Worm (Caenorhabditis elegans) whole organism, late embryonic: Measurements from ENCODE around the gene F37C12.21.

Experiments used
- C08G9.2 ChIP-seq: sonication (generic microtip); optimal IDR thresholded peaks from 2 replicates; lab custom pipeline; 2016; ENCODE audit warnings: mild to moderate bottlenecking, missing genetic modification characterization, moderate library complexity, missing compliant biosample characterization
- F13H6.1 ChIP-seq: sonication (generic microtip); optimal IDR thresholded peaks from 2 replicates; lab custom pipeline; 2016; ENCODE audit warnings: missing genetic modification characterization, missing compliant biosample characterization
- K02D7.2 ChIP-seq: sonication (generic microtip); optimal IDR thresholded peaks from 2 replicates; lab custom pipeline; 2017; ENCODE audit warnings: mild to moderate bottlenecking, missing genetic modification characterization, missing compliant biosample characterization
- K09A11.1 ChIP-seq: sonication (generic microtip); optimal IDR thresholded peaks from 2 replicates; lab custom pipeline; 2017; ENCODE audit warnings: antibody characterized with exemption, mild to moderate bottlenecking, missing genetic modification characterization, missing compliant biosample characterization; ENCODE audit not compliant: insufficient read depth
- T23F11.4 ChIP-seq: fragments of 200-800 bp; sonication (Bioruptor generic); optimal IDR thresholded peaks from 2 replicates; lab custom pipeline; 2018; ENCODE audit warnings: mild to moderate bottlenecking, missing genetic modification characterization, missing compliant biosample characterization
- ahr-1 ChIP-seq: sonication (generic microtip); optimal IDR thresholded peaks from 2 replicates; lab custom pipeline; 2016; ENCODE audit warnings: missing genetic modification characterization, missing compliant biosample characterization
- ama-1 ChIP-seq: fragments of 150-350 bp; optimal IDR thresholded peaks from 2 replicates; lab custom pipeline; 2014
- ceh-14 ChIP-seq: sonication (generic microtip); optimal IDR thresholded peaks from 2 replicates; lab custom pipeline; 2016; ENCODE audit warnings: missing genotype, missing genetic modification characterization, missing compliant biosample characterization
- ceh-22 ChIP-seq: sonication (generic microtip); optimal IDR thresholded peaks from 2 replicates; lab custom pipeline; 2017; ENCODE audit warnings: missing biosample characterization, missing genetic modification characterization
- ceh-24 ChIP-seq: sonication (generic microtip); optimal IDR thresholded peaks from 2 replicates; lab custom pipeline; 2016; ENCODE audit warnings: mild to moderate bottlenecking, missing genetic modification characterization, missing compliant biosample characterization
- ceh-31 ChIP-seq: sonication (generic microtip); optimal IDR thresholded peaks from 2 replicates; lab custom pipeline; 2016; ENCODE audit warnings: missing genetic modification characterization, missing compliant biosample characterization
- ceh-6 ChIP-seq: fragments of 200-800 bp; sonication (Bioruptor generic); optimal IDR thresholded peaks from 2 replicates; lab custom pipeline; 2018; ENCODE audit warnings: mild to moderate bottlenecking, missing genetic modification characterization, missing compliant biosample characterization
- ceh-9 ChIP-seq: sonication (generic microtip); optimal IDR thresholded peaks from 2 replicates; lab custom pipeline; 2016; ENCODE audit warnings: mild to moderate bottlenecking, missing genetic modification characterization, inconsistent platforms, missing compliant biosample characterization
- che-1 ChIP-seq: sonication (generic microtip); optimal IDR thresholded peaks from 2 replicates; lab custom pipeline; 2016; ENCODE audit warnings: mild to moderate bottlenecking, missing genetic modification characterization, missing compliant biosample characterization
- dmd-4 ChIP-seq: sonication (generic microtip); optimal IDR thresholded peaks from 2 replicates; lab custom pipeline; 2016; ENCODE audit warnings: borderline replicate concordance, missing genetic modification characterization, missing compliant biosample characterization
- dve-1 ChIP-seq: sonication (generic microtip); optimal IDR thresholded peaks from 2 replicates; lab custom pipeline; 2017; ENCODE audit warnings: antibody characterized with exemption, mild to moderate bottlenecking, missing genetic modification characterization, missing compliant biosample characterization
- elt-4 ChIP-seq: sonication (generic microtip); optimal IDR thresholded peaks from 2 replicates; lab custom pipeline; 2016; ENCODE audit warnings: missing genetic modification characterization, missing compliant biosample characterization
- eyg-1 ChIP-seq: sonication (generic microtip); optimal IDR thresholded peaks from 2 replicates; lab custom pipeline; 2016; ENCODE audit warnings: missing genotype, missing genetic modification characterization, missing compliant biosample characterization
- fax-1 ChIP-seq: sonication (generic microtip); optimal IDR thresholded peaks from 2 replicates; lab custom pipeline; 2016; ENCODE audit warnings: missing genotype, missing genetic modification characterization, missing compliant biosample characterization
- gmeb-2 ChIP-seq: sonication (generic microtip); optimal IDR thresholded peaks from 2 replicates; lab custom pipeline; 2016; ENCODE audit warnings: missing genetic modification characterization, inconsistent platforms, missing compliant biosample characterization
- hlh-13 ChIP-seq: fragments of 200-800 bp; sonication (Bioruptor generic); optimal IDR thresholded peaks from 2 replicates; lab custom pipeline; 2018; ENCODE audit warnings: mild to moderate bottlenecking, missing genetic modification characterization, missing compliant biosample characterization
- hlh-15 ChIP-seq: sonication (generic microtip); optimal IDR thresholded peaks from 2 replicates; lab custom pipeline; 2016; ENCODE audit warnings: missing genetic modification characterization, missing compliant biosample characterization
- hlh-30 ChIP-seq: sonication (generic microtip); optimal IDR thresholded peaks from 2 replicates; lab custom pipeline; 2017; ENCODE audit warnings: antibody characterized with exemption, missing genetic modification characterization, missing compliant biosample characterization; ENCODE audit not compliant: insufficient read depth
- hlh-6 ChIP-seq: sonication (generic microtip); optimal IDR thresholded peaks from 2 replicates; lab custom pipeline; 2016; ENCODE audit warnings: missing genotype, missing genetic modification characterization, missing compliant biosample characterization
- hlh-8 ChIP-seq: sonication (generic microtip); optimal IDR thresholded peaks from 2 replicates; lab custom pipeline; 2016; ENCODE audit warnings: missing genotype, missing genetic modification characterization, missing compliant biosample characterization
- lim-6 ChIP-seq: sonication (generic microtip); optimal IDR thresholded peaks from 2 replicates; lab custom pipeline; 2016; ENCODE audit warnings: missing genetic modification characterization, missing compliant biosample characterization
- lin-11 ChIP-seq: fragments of 200-800 bp; sonication (Bioruptor generic); optimal IDR thresholded peaks from 2 replicates; lab custom pipeline; 2018; ENCODE audit warnings: mild to moderate bottlenecking, missing genetic modification characterization, missing compliant biosample characterization
- mec-3 ChIP-seq: sonication (generic microtip); optimal IDR thresholded peaks from 2 replicates; lab custom pipeline; 2016; ENCODE audit warnings: borderline replicate concordance, missing genetic modification characterization, missing compliant biosample characterization
- nfya-1 ChIP-seq: sonication (generic microtip); optimal IDR thresholded peaks from 2 replicates; lab custom pipeline; 2017; ENCODE audit warnings: missing genetic modification characterization, mild to moderate bottlenecking, missing compliant biosample characterization, antibody characterized with exemption, moderate library complexity
- nhr-232 ChIP-seq: sonication (generic microtip); optimal IDR thresholded peaks from 2 replicates; lab custom pipeline; 2016; ENCODE audit warnings: missing genetic modification characterization, missing compliant biosample characterization
- npax-4 ChIP-seq: sonication (generic microtip); optimal IDR thresholded peaks from 2 replicates; lab custom pipeline; 2016; ENCODE audit warnings: missing genetic modification characterization, missing compliant biosample characterization
- odd-2 ChIP-seq: sonication (generic microtip); optimal IDR thresholded peaks from 2 replicates; lab custom pipeline; 2017; ENCODE audit warnings: antibody characterized with exemption, mild to moderate bottlenecking, missing genetic modification characterization, missing compliant biosample characterization
- pat-9 ChIP-seq: fragments of 200-800 bp; sonication (Bioruptor generic); optimal IDR thresholded peaks from 2 replicates; lab custom pipeline; 2018; ENCODE audit warnings: mild to moderate bottlenecking, missing genetic modification characterization, moderate library complexity, missing compliant biosample characterization
- pha-2 ChIP-seq: sonication (generic microtip); optimal IDR thresholded peaks from 2 replicates; lab custom pipeline; 2017; ENCODE audit warnings: mild to moderate bottlenecking, missing genetic modification characterization, missing compliant biosample characterization
- sox-4 ChIP-seq: sonication (generic microtip); optimal IDR thresholded peaks from 2 replicates; lab custom pipeline; 2017; ENCODE audit warnings: mild to moderate bottlenecking, missing genetic modification characterization, inconsistent platforms, missing compliant biosample characterization
- syd-9 ChIP-seq: sonication (generic microtip); optimal IDR thresholded peaks from 2 replicates; lab custom pipeline; 2016; ENCODE audit warnings: mild to moderate bottlenecking, missing genetic modification characterization, moderate library complexity, missing compliant biosample characterization
- tbx-2 ChIP-seq: sonication (generic microtip); optimal IDR thresholded peaks from 2 replicates; lab custom pipeline; 2016; ENCODE audit warnings: missing genetic modification characterization, missing compliant biosample characterization
- tbx-7 ChIP-seq: sonication (generic microtip); optimal IDR thresholded peaks from 2 replicates; lab custom pipeline; 2016; ENCODE audit warnings: missing genotype, missing genetic modification characterization, missing compliant biosample characterization
- unc-3 ChIP-seq, 2 experiments: fragments of 200-800 bp in 1 of 2; sonication (Bioruptor generic) in 1 of 2; sonication (generic microtip) in 1 of 2; conservative IDR thresholded peaks in 1 of 2; optimal IDR thresholded peaks in 1 of 2; 2 replicates each; pipeline versions ENCODE4 v1.3.6 to Lab custom; 2016 to 2022; ENCODE audit warnings: missing compliant biosample characterization in 2 of 2, missing genetic modification characterization in 2 of 2, missing genetic modification reagents in 1 of 2
- unc-42 ChIP-seq: sonication (generic microtip); optimal IDR thresholded peaks from 2 replicates; lab custom pipeline; 2016; ENCODE audit warnings: missing genotype, missing genetic modification characterization, missing compliant biosample characterization
- unc-86 ChIP-seq: sonication (generic microtip); optimal IDR thresholded peaks from 2 replicates; lab custom pipeline; 2016; ENCODE audit warnings: missing genetic modification characterization, missing compliant biosample characterization
- zip-5 ChIP-seq: sonication (generic microtip); optimal IDR thresholded peaks from 2 replicates; lab custom pipeline; 2016; ENCODE audit warnings: missing genetic modification characterization, missing compliant biosample characterization

The F37C12.21 gene

DNA sequence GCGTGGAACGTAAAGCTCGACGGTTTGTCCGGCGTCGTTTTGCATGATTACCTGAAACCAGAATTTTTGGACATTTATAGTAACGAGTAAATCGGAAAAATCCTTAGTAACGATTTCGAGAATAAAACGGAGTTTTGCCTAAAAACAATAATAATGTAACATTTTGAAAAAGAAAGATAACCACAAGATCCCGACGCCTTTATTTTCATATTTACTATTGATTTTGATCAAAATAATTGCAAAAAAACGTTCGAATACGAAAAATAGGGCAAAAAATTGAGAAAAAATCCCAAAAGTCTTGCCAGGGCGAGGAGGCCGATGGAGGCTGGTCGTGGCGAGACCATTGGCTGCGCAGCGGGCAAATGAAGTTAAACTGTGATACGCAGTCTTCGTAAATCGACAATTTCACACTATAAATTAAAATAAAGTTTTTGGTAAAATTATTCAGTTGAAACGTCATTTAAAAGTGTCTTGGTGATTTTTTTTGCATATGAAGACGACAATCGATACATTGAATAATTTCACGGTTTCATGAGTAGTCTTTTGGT lies 1.5 kb downstream of the F37C12.21 start, which contains the start of gene rps-21 (continued):
- TF ChIP-seq ceh-31 = peak; percentile 71
- no peak for TF ChIP-seq lim-6 (tag; lab: Kevin White, UChicago)
- TF ChIP-seq hlh-15 (tag; lab: Kevin White, UChicago) = no peak
- no peak for TF ChIP-seq hlh-13
- no peak for TF ChIP-seq unc-3 (GFP tag; conservative IDR thresholded peaks at IDR 0.05; lab: Robert Waterston, UW)
- no peak for TF ChIP-seq unc-3 (tag; optimal IDR thresholded peaks at IDR 0.05; lab: Kevin White, UChicago)
- no peak for TF ChIP-seq F13H6.1 (tag; lab: Kevin White, UChicago)
- no peak for TF ChIP-seq pat-9 (tag; lab: Kevin White, UChicago)
- TF ChIP-seq sox-4 = no peak
- no peak for TF ChIP-seq eyg-1 (tag; lab: Kevin White, UChicago)
- no peak for TF ChIP-seq hlh-6 (tag; lab: Kevin White, UChicago)
- no peak for TF ChIP-seq C08G9.2
- no peak for TF ChIP-seq npax-4 (tag; lab: Kevin White, UChicago)
- TF ChIP-seq odd-2 = no peak
- no peak for TF ChIP-seq che-1 (tag; lab: Kevin White, UChicago)
- no peak for TF ChIP-seq elt-4
- no peak for TF ChIP-seq ceh-6
- TF ChIP-seq unc-42 (tag; lab: Kevin White, UChicago) = peak; percentile 88
- TF ChIP-seq ceh-22 (tag; lab: Kevin White, UChicago) = no peak
- TF ChIP-seq lin-11 = no peak
- TF ChIP-seq hlh-30 (tag; lab: Kevin White, UChicago) = no peak
- TF ChIP-seq K02D7.2 (tag; lab: Kevin White, UChicago) = no peak
- TF ChIP-seq ceh-9 (tag; lab: Kevin White, UChicago) = no peak
- TF ChIP-seq mec-3 (tag; lab: Kevin White, UChicago) = no peak
- TF ChIP-seq tbx-2 (tag; lab: Kevin White, UChicago) = peak; percentile 69
- no peak for TF ChIP-seq gmeb-2
- no peak for TF ChIP-seq ahr-1
- TF ChIP-seq ama-1 (lab: Kevin White, UChicago) = no peak
- peak; percentile 20 for TF ChIP-seq pha-2 (tag; lab: Kevin White, UChicago)
- no peak for TF ChIP-seq zip-5 (tag; lab: Kevin White, UChicago)
- TF ChIP-seq syd-9 (tag; lab: Kevin White, UChicago) = no peak
- no peak for TF ChIP-seq dve-1
- peak; percentile 6 for TF ChIP-seq ceh-14 (tag; lab: Kevin White, UChicago)
- no peak for TF ChIP-seq fax-1 (tag; lab: Kevin White, UChicago)
- no peak for TF ChIP-seq tbx-7
- peak; percentile 22 for TF ChIP-seq unc-86
- no peak for TF ChIP-seq ceh-24 (tag; lab: Kevin White, UChicago)
- TF ChIP-seq nhr-232 = no peak
- TF ChIP-seq T23F11.4 (GFP tag; lab: Kevin White, UChicago) = no peak
- TF ChIP-seq hlh-8 (tag; lab: Kevin White, UChicago) = no peak
- TF ChIP-seq nfya-1 = peak; percentile 81
- no peak for TF ChIP-seq dmd-4 (tag; lab: Kevin White, UChicago)
- TF ChIP-seq K09A11.1 (tag; lab: Kevin White, UChicago) = no peak
- TF ChIP-seq, all 69 proteins: peak for 14
